Fruit fly (Drosophila melanogaster) whole organism: ENCODE results near the gene Deaf1.

ENCODE experiments used
- CG8478 ChIP-seq: fragments of >200 bp; optimal IDR thresholded peaks from 2 replicates; lab custom pipeline; 2018; ENCODE audit warnings: inconsistent platforms
- Dll ChIP-seq: fragments of >200 bp; optimal IDR thresholded peaks from 2 replicates; lab custom pipeline; 2017
- EcR ChIP-seq, 2 experiments: fragments of >200 bp; optimal IDR thresholded peaks; 2 replicates each; lab custom pipeline; 2017; ENCODE audit warnings: missing biosample characterization in 2 of 2, missing genetic modification characterization in 2 of 2, missing genetic modification reagents in 2 of 2
- pan ChIP-seq: fragments of >200 bp; optimal IDR thresholded peaks from 2 replicates; lab custom pipeline; 2017
- psq ChIP-seq: fragments of >200 bp; optimal IDR thresholded peaks from 2 replicates; lab custom pipeline; 2017
- usp ChIP-seq: fragments of >200 bp; optimal IDR thresholded peaks from 2 replicates; lab custom pipeline; 2017; ENCODE audit warnings: missing biosample characterization, missing genetic modification characterization, mixed read lengths

DNA sequence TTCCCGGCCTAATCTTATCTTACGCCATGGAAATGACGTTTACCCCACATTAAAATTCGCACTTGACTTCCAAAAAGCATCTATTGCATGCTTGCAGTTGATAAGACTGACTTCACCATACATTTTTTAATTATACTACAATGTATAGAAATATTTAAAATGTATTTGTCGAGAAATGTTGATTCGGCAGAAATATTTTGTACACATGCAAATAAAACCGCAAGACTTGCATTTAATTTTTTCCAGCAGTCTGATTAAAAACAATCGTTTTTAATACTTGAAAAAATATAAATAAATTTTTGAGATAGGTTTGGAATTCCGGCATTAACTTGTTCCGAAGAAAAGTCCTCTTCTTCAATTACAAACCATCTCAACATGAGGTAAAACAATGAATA, 27.9 kb downstream of the Deaf1 start:
- TF ChIP-seq usp (GFP tag; lab: Kevin White, UChicago): no peak
- no peak for TF ChIP-seq CG8478 (lab: Kevin White, UChicago)
- TF ChIP-seq Dll (lab: Kevin White, UChicago): no peak
- TF ChIP-seq psq (lab: Kevin White, UChicago): no peak
- no peak for TF ChIP-seq pan (lab: Kevin White, UChicago)
- TF ChIP-seq EcR (GFP tag; optimal IDR thresholded peaks at IDR 0.05; lab: Kevin White, UChicago): no peak
